Fruit fly (Drosophila melanogaster) whole organism, embryonic: ENCODE measurements around the gene CG1910.

Source experiments
- Ada2b ChIP-seq: fragments of 200-800 bp; sonication (Bioruptor generic); IDR thresholded peaks from 2 replicates; pipeline ENCODE4 v1.3.6; 2022; ENCODE audit warnings: missing biosample characterization, missing genetic modification characterization
- Atf3 ChIP-seq: fragments of 200-800 bp; sonication (Bioruptor generic); optimal IDR thresholded peaks from 3 replicates; lab custom pipeline; 2016; ENCODE audit warnings: missing biosample characterization, missing genetic modification characterization
- Bdp1 ChIP-seq: fragments of 200-800 bp; sonication (Bioruptor generic); optimal IDR thresholded peaks from 3 replicates; lab custom pipeline; 2016; ENCODE audit warnings: missing biosample characterization, missing genetic modification characterization
- CG10366 ChIP-seq: fragments of 200-800 bp; sonication (Bioruptor generic); IDR thresholded peaks from 2 replicates; pipeline ENCODE4 v1.3.6; 2022; ENCODE audit warnings: missing biosample characterization, missing genetic modification characterization
- CG10543 ChIP-seq: fragments of 200-800 bp; sonication (Bioruptor generic); optimal IDR thresholded peaks from 3 replicates; lab custom pipeline; 2017; ENCODE audit warnings: missing biosample characterization, mild to moderate bottlenecking, missing genetic modification characterization, moderate library complexity
- CG11696 ChIP-seq: fragments of 200-800 bp; sonication (Bioruptor generic); IDR thresholded peaks from 2 replicates; pipeline ENCODE4 v1.3.6; 2022; ENCODE audit warnings: missing biosample characterization, missing genetic modification characterization
- CG13424 ChIP-seq: fragments of 200-800 bp; sonication (Bioruptor generic); optimal IDR thresholded peaks from 2 replicates; lab custom pipeline; 2019; ENCODE audit warnings: missing biosample characterization, mild to moderate bottlenecking, missing genetic modification characterization, moderate library complexity
- CG14050 ChIP-seq: fragments of 200-800 bp; sonication (Bioruptor generic); IDR thresholded peaks from 3 replicates; pipeline ENCODE4 v1.3.6; 2022; ENCODE audit warnings: missing biosample characterization, missing genetic modification characterization
- CG1603 ChIP-seq: fragments of 200-800 bp; sonication (Bioruptor generic); optimal IDR thresholded peaks from 2 replicates; lab custom pipeline; 2019; ENCODE audit warnings: missing biosample characterization, mild to moderate bottlenecking, missing genetic modification characterization, moderate library complexity
- CG17361 ChIP-seq: fragments of 200-800 bp; sonication (Bioruptor generic); IDR thresholded peaks from 3 replicates; pipeline ENCODE4 v1.3.6; 2022; ENCODE audit warnings: missing biosample characterization, missing genetic modification characterization
- CG18619 ChIP-seq: fragments of 200-800 bp; sonication (Bioruptor generic); optimal IDR thresholded peaks from 3 replicates; lab custom pipeline; 2017; ENCODE audit warnings: missing biosample characterization, mild to moderate bottlenecking, missing genetic modification characterization
- CG2678 ChIP-seq: fragments of 200-800 bp; sonication (Bioruptor generic); optimal IDR thresholded peaks from 3 replicates; lab custom pipeline; 2019; ENCODE audit warnings: missing biosample characterization, mild to moderate bottlenecking, missing genetic modification characterization, moderate library complexity
- CG3281 ChIP-seq: fragments of 200-800 bp; sonication (Bioruptor generic); optimal IDR thresholded peaks from 3 replicates; lab custom pipeline; 2017; ENCODE audit warnings: missing biosample characterization, mild to moderate bottlenecking, missing genetic modification characterization
- CG33213 ChIP-seq: fragments of 200-800 bp; sonication (Bioruptor generic); optimal IDR thresholded peaks from 3 replicates; lab custom pipeline; 2016; ENCODE audit warnings: missing biosample characterization, missing genetic modification characterization
- CG4424 ChIP-seq: fragments of 200-800 bp; sonication (Bioruptor generic); optimal IDR thresholded peaks from 3 replicates; lab custom pipeline; 2016; ENCODE audit warnings: missing biosample characterization, missing genetic modification characterization
- CG9437 ChIP-seq: fragments of 200-800 bp; sonication (Bioruptor generic); optimal IDR thresholded peaks from 2 replicates; lab custom pipeline; 2018; ENCODE audit warnings: missing biosample characterization, mild to moderate bottlenecking, missing genetic modification characterization
- D ChIP-seq, 2 experiments: fragments of 200-800 bp in 1 of 2; fragments of >200 bp in 1 of 2; sonication (Bioruptor generic) in 1 of 2; optimal IDR thresholded peaks; 2 replicates in 1 of 2; 3 replicates in 1 of 2; lab custom pipeline; 2017; ENCODE audit warnings: mild to moderate bottlenecking in 1 of 2, missing biosample characterization in 1 of 2, missing genetic modification characterization in 1 of 2, missing genetic modification reagents in 1 of 2
- D19A ChIP-seq: fragments of 200-800 bp; optimal IDR thresholded peaks from 3 replicates; lab custom pipeline; 2019; ENCODE audit warnings: missing biosample characterization, mild to moderate bottlenecking, missing genetic modification characterization, moderate library complexity
- Dip2 ChIP-seq: fragments of 200-800 bp; sonication (Bioruptor generic); IDR thresholded peaks from 2 replicates; pipeline ENCODE4 v1.3.6; 2022; ENCODE audit warnings: missing biosample characterization, missing genetic modification characterization
- HmgD ChIP-seq: fragments of 200-800 bp; sonication (Bioruptor generic); optimal IDR thresholded peaks from 3 replicates; lab custom pipeline; 2016; ENCODE audit warnings: missing biosample characterization, missing genetic modification characterization
- Hr51 ChIP-seq, 2 experiments: fragments of 200-800 bp; sonication (Bioruptor generic); optimal IDR thresholded peaks; 2 replicates in 1 of 2; 3 replicates in 1 of 2; lab custom pipeline; 2016 to 2018; ENCODE audit warnings: missing biosample characterization in 2 of 2, missing genetic modification characterization in 2 of 2, mild to moderate bottlenecking in 1 of 2, moderate library complexity in 1 of 2
- NFAT ChIP-seq: fragments of 200-800 bp; sonication (Bioruptor generic); IDR thresholded peaks from 2 replicates; pipeline ENCODE4 v1.3.6; 2022; ENCODE audit warnings: missing biosample characterization, missing genetic modification characterization
- Oli ChIP-seq: fragments of 200-800 bp; sonication (Bioruptor generic); optimal IDR thresholded peaks from 2 replicates; lab custom pipeline; 2018; ENCODE audit warnings: missing biosample characterization, mild to moderate bottlenecking, missing genetic modification characterization, moderate library complexity
- Ptx1 ChIP-seq: fragments of 200-800 bp; sonication (Bioruptor generic); IDR thresholded peaks from 2 replicates; pipeline ENCODE4 v1.3.6; 2022; ENCODE audit warnings: missing biosample characterization, missing genetic modification characterization
- Trl ChIP-seq, 3 experiments: fragments of >200 bp in 2 of 3; fragments of 200-800 bp in 1 of 3; sonication (Bioruptor generic) in 1 of 3; optimal IDR thresholded peaks; 2 replicates in 1 of 3; 3 replicates in 2 of 3; lab custom pipeline; 2016 to 2017; ENCODE audit warnings: missing biosample characterization in 1 of 3, missing genetic modification characterization in 1 of 3
- Xrp1 ChIP-seq: fragments of 200-800 bp; sonication (Bioruptor generic); IDR thresholded peaks from 2 replicates; pipeline ENCODE4 v1.3.6; 2022; ENCODE audit warnings: missing biosample characterization, missing genetic modification characterization
- ato ChIP-seq: fragments of 200-800 bp; sonication (Bioruptor generic); IDR thresholded peaks from 2 replicates; pipeline ENCODE4 v1.3.6; 2022; ENCODE audit warnings: missing biosample characterization, missing genetic modification characterization; ENCODE audit not compliant: partially characterized antibody
- az2 ChIP-seq: fragments of 200-800 bp; sonication (Bioruptor generic); optimal IDR thresholded peaks from 3 replicates; lab custom pipeline; 2016; ENCODE audit warnings: missing biosample characterization, missing genetic modification characterization
- bcd ChIP-seq: fragments of 200-800 bp; sonication (Bioruptor generic); optimal IDR thresholded peaks from 2 replicates; lab custom pipeline; 2017; ENCODE audit warnings: missing biosample characterization, mild to moderate bottlenecking, missing genetic modification characterization
- bsh ChIP-seq, 2 experiments: fragments of 200-800 bp; sonication (Bioruptor generic); optimal IDR thresholded peaks; 2 replicates each; lab custom pipeline; 2017 to 2018; ENCODE audit warnings: mild to moderate bottlenecking in 2 of 2, missing biosample characterization in 2 of 2, missing genetic modification characterization in 2 of 2, moderate library complexity in 1 of 2
- chif ChIP-seq, 2 experiments: fragments of 200-800 bp; sonication (Bioruptor generic); optimal IDR thresholded peaks; 3 replicates each; lab custom pipeline; 2016; ENCODE audit warnings: missing biosample characterization in 2 of 2, missing genetic modification characterization in 2 of 2
- crol ChIP-seq: fragments of 200-800 bp; sonication (Bioruptor generic); IDR thresholded peaks from 2 replicates; pipeline ENCODE4 v1.3.6; 2022; ENCODE audit warnings: missing biosample characterization, missing genetic modification characterization
- da ChIP-seq: fragments of 200-800 bp; sonication (Bioruptor generic); optimal IDR thresholded peaks from 2 replicates; lab custom pipeline; 2016; ENCODE audit warnings: missing biosample characterization, missing genetic modification characterization
- dpn ChIP-seq, 2 experiments: fragments of 200-800 bp; sonication (Bioruptor generic); optimal IDR thresholded peaks; 3 replicates each; lab custom pipeline; 2016; ENCODE audit warnings: missing biosample characterization in 2 of 2, missing genetic modification characterization in 2 of 2
- grau ChIP-seq: fragments of 200-800 bp; optimal IDR thresholded peaks from 3 replicates; lab custom pipeline; 2019; ENCODE audit warnings: missing biosample characterization, mild to moderate bottlenecking, missing genetic modification characterization, moderate library complexity
- hkb ChIP-seq, 2 experiments: fragments of 200-800 bp in 1 of 2; fragments of >200 bp in 1 of 2; sonication (Bioruptor generic) in 1 of 2; IDR thresholded peaks in 1 of 2; optimal IDR thresholded peaks in 1 of 2; 2 replicates each; pipeline versions ENCODE4 v1.3.6 to Lab custom; 2017 to 2022; ENCODE audit warnings: missing biosample characterization in 1 of 2, missing genetic modification characterization in 1 of 2
- inv ChIP-seq: fragments of 200-800 bp; sonication (Bioruptor generic); IDR thresholded peaks from 2 replicates; pipeline ENCODE4 v1.3.6; 2022; ENCODE audit warnings: missing biosample characterization, missing genetic modification characterization; ENCODE audit not compliant: partially characterized antibody
- ken ChIP-seq: fragments of 200-800 bp; sonication (Bioruptor generic); IDR thresholded peaks from 3 replicates; pipeline ENCODE4 v1.3.6; 2022; ENCODE audit warnings: missing biosample characterization, missing genetic modification characterization
- lmd ChIP-seq: fragments of 200-800 bp; sonication (Bioruptor generic); IDR thresholded peaks from 2 replicates; pipeline ENCODE4 v1.3.6; 2022; ENCODE audit warnings: missing biosample characterization, missing genetic modification characterization
- mirr ChIP-seq: fragments of 200-800 bp; sonication (Bioruptor generic); optimal IDR thresholded peaks from 3 replicates; lab custom pipeline; 2018; ENCODE audit warnings: missing biosample characterization, mild to moderate bottlenecking, missing genetic modification characterization
- pb ChIP-seq: fragments of 200-800 bp; sonication (Bioruptor generic); optimal IDR thresholded peaks from 3 replicates; lab custom pipeline; 2016; ENCODE audit warnings: missing biosample characterization, missing genetic modification characterization
- row ChIP-seq: fragments of 200-800 bp; sonication (Bioruptor generic); IDR thresholded peaks from 3 replicates; pipeline ENCODE4 v1.3.6; 2022; ENCODE audit warnings: missing biosample characterization, missing genetic modification characterization
- sens ChIP-seq: fragments of 200-800 bp; sonication (Bioruptor generic); peaks from one replicate; lab custom pipeline; 2016; ENCODE audit warnings: missing biosample characterization, missing genetic modification characterization
- sisA ChIP-seq: fragments of 200-800 bp; sonication (Bioruptor generic); IDR thresholded peaks from 2 replicates; pipeline ENCODE4 v1.3.6; 2022; ENCODE audit warnings: missing biosample characterization, missing genetic modification characterization
- sob ChIP-seq: fragments of 200-800 bp; sonication (Bioruptor generic); IDR thresholded peaks from 2 replicates; pipeline ENCODE4 v1.3.6; 2022; ENCODE audit warnings: missing biosample characterization, missing genetic modification characterization
- sr ChIP-seq: fragments of 200-800 bp; sonication (Bioruptor generic); IDR thresholded peaks from 3 replicates; pipeline ENCODE4 v1.3.6; 2022; ENCODE audit warnings: missing biosample characterization, missing genetic modification characterization
- tgo ChIP-seq: fragments of 200-800 bp; sonication (Bioruptor generic); IDR thresholded peaks from 3 replicates; pipeline ENCODE4 v1.3.6; 2022; ENCODE audit warnings: missing biosample characterization, missing genetic modification characterization
- tll ChIP-seq, 2 experiments: fragments of 200-800 bp in 1 of 2; fragments of >200 bp in 1 of 2; sonication (Bioruptor generic) in 1 of 2; optimal IDR thresholded peaks; 2 replicates each; lab custom pipeline; 2017 to 2019; ENCODE audit warnings: missing biosample characterization in 2 of 2, missing genetic modification characterization in 2 of 2, mild to moderate bottlenecking in 1 of 2, moderate library complexity in 1 of 2

The CG1910 gene

dm6 chr3R:31709142-31709541, 38.3 kb upstream of the CG1910 start (continued):
- TF ChIP-seq D (optimal IDR thresholded peaks at IDR 0.05; lab: Kevin White, UChicago) (no peak), D (GFP tag; optimal IDR thresholded peaks at IDR 0.05; lab: Kevin White, UChicago) (peak; percentile 14), chif (GFP tag; optimal IDR thresholded peaks at IDR 0.05; lab: Kevin White, UChicago) (no peak), CG13424 (tag; lab: Kevin White, UChicago) (peak; percentile 23), crol (GFP tag; lab: Robert Waterston, UW) (peak; percentile 72), tgo (GFP tag; lab: Robert Waterston, UW) (peak; percentile 48; the same call in 1 of the 3 replicates), CG11696 (GFP tag; lab: Robert Waterston, UW) (peak; percentile 29; the same call in 1 of the 2 replicates), sens (GFP tag; lab: Kevin White, UChicago) (peak; percentile 84), CG4424 (GFP tag; lab: Kevin White, UChicago) (peak; percentile 43), Xrp1 (GFP tag; lab: Robert Waterston, UW) (peak; percentile 38; the same call in 1 of the 2 replicates), mirr (GFP tag; lab: Kevin White, UChicago) (no peak), CG10366 (peak; percentile 54), HmgD (GFP tag; lab: Kevin White, UChicago) (no peak), bcd (GFP tag; lab: Kevin White, UChicago) (peak; percentile 31), Trl (optimal IDR thresholded peaks at IDR 0.05; lab: Kevin White, UChicago) (no peak), Trl (GFP tag; optimal IDR thresholded peaks at IDR 0.05; lab: Kevin White, UChicago) (no peak), sob (GFP tag; lab: Robert Waterston, UW) (peak; percentile 52; the same call in 1 of the 2 replicates), pb (GFP tag; lab: Kevin White, UChicago) (peak; percentile 17), CG14050 (GFP tag; lab: Robert Waterston, UW) (0 out of 3 replicates have a peak, but pooled peaks have one; percentile 37), ken (no peak), hkb (optimal IDR thresholded peaks at IDR 0.05; lab: Kevin White, UChicago) (no peak), hkb (GFP tag; IDR thresholded peaks at IDR 0.05; lab: Robert Waterston, UW) (peak; percentile 32; the same call in 1 of the 2 replicates), sisA (GFP tag; lab: Robert Waterston, UW) (peak; percentile 51; the same call in 1 of the 2 replicates), ato (GFP tag; lab: Robert Waterston, UW) (no peak), Oli (tag; lab: Kevin White, UChicago) (peak; percentile 33), grau (tag; lab: Kevin White, UChicago) (peak; percentile 10), Bdp1 (GFP tag; lab: Kevin White, UChicago) (no peak), dpn (GFP tag; optimal IDR thresholded peaks at IDR 0.05; lab: Kevin White, UChicago) (peak in 1 of 2 experiments; percentile 27), tll (GFP tag; optimal IDR thresholded peaks at IDR 0.05; lab: Kevin White, UChicago) (no peak), sr (GFP tag; lab: Robert Waterston, UW) (peak; percentile 69; the same call in 2 of the 3 replicates), Dip2 (no peak)

- TF ChIP-seq CG10543 (GFP tag; lab: Kevin White, UChicago) (no peak), CG3281 (GFP tag; lab: Kevin White, UChicago) (no peak), inv (GFP tag; lab: Robert Waterston, UW) (no peak), CG1603 (tag; lab: Kevin White, UChicago) (peak; percentile 26), CG18619 (no peak), Hr51 (GFP tag; optimal IDR thresholded peaks at IDR 0.05; lab: Kevin White, UChicago) (peak in 1 of 2 experiments; percentile 23), bsh (GFP tag; optimal IDR thresholded peaks at IDR 0.05; lab: Kevin White, UChicago) (peak in 1 of 2 experiments; percentile 24), CG33213 (GFP tag; lab: Kevin White, UChicago) (no peak), CG17361 (0 out of 3 replicates have a peak, but pooled peaks have one; percentile 24), D19A (tag; lab: Kevin White, UChicago) (peak; percentile 65), az2 (GFP tag; lab: Kevin White, UChicago) (no peak), NFAT (GFP tag; lab: Robert Waterston, UW) (no peak), sr (GFP tag; lab: Robert Waterston, UW) (peak; percentile 69; the same call in 1 of the 3 replicates), lmd (GFP tag; lab: Robert Waterston, UW) (peak; percentile 39; the same call in 1 of the 2 replicates), sisA (GFP tag; lab: Robert Waterston, UW) (0 out of 2 replicates have a peak, but pooled peaks have one; percentile 19), CG9437 (GFP tag; lab: Kevin White, UChicago) (peak; percentile 4), mirr (GFP tag; lab: Kevin White, UChicago) (no peak), row (peak; percentile 53), da (GFP tag; lab: Kevin White, UChicago) (no peak), Ptx1 (0 out of 2 replicates have a peak, but pooled peaks have one; percentile 11), Atf3 (GFP tag; lab: Kevin White, UChicago) (peak; percentile 7), CG2678 (tag; lab: Kevin White, UChicago) (peak; percentile 21), Ada2b (GFP tag; lab: Robert Waterston, UW) (0 out of 2 replicates have a peak, but pooled peaks have one; percentile 23)
These were observed 37.7 kb upstream of the CG1910 start for dm6 chr3R:31709769-31710168.
